Fruit fly (Drosophila melanogaster) whole organism, adult: ENCODE data around the gene Dred.

Experiments used
- CG11617 ChIP-seq: fragments of 200-800 bp; sonication (Bioruptor generic); optimal IDR thresholded peaks from 2 replicates; lab custom pipeline; 2017; ENCODE audit warnings: mild to moderate bottlenecking, missing biosample characterization, missing genetic modification reagents, missing genetic modification characterization
- CG12768 ChIP-seq: fragments of 200-800 bp; sonication (Bioruptor generic); optimal IDR thresholded peaks from 2 replicates; lab custom pipeline; 2017; ENCODE audit warnings: missing biosample characterization, missing genetic modification characterization, mild to moderate bottlenecking, moderate library complexity, missing genetic modification reagents
- CG14711 ChIP-seq: fragments of 200-800 bp; sonication (Bioruptor generic); optimal IDR thresholded peaks from 2 replicates; lab custom pipeline; 2018; ENCODE audit warnings: missing biosample characterization, mild to moderate bottlenecking, missing genetic modification characterization, moderate library complexity
- CG1620 ChIP-seq: fragments of 200-800 bp; sonication (Bioruptor generic); optimal IDR thresholded peaks from 2 replicates; lab custom pipeline; 2016; ENCODE audit warnings: missing biosample characterization, missing genetic modification characterization
- CG33017 ChIP-seq: fragments of 200-800 bp; sonication (Bioruptor generic); optimal IDR thresholded peaks from 2 replicates; lab custom pipeline; 2018; ENCODE audit warnings: missing biosample characterization, mild to moderate bottlenecking, missing genetic modification characterization, moderate library complexity
- CG5204 ChIP-seq: fragments of 200-800 bp; sonication (Bioruptor generic); optimal IDR thresholded peaks from 2 replicates; lab custom pipeline; 2016; ENCODE audit warnings: missing biosample characterization, missing genetic modification characterization
- Crg-1 ChIP-seq: fragments of 200-800 bp; sonication (Bioruptor generic); optimal IDR thresholded peaks from 2 replicates; lab custom pipeline; 2016; ENCODE audit warnings: missing biosample characterization, missing genetic modification characterization
- Mnt ChIP-seq: fragments of 200-800 bp; sonication (Bioruptor generic); optimal IDR thresholded peaks from 2 replicates; lab custom pipeline; 2016; ENCODE audit warnings: missing biosample characterization, mild to moderate bottlenecking, missing genetic modification characterization
- bab1 ChIP-seq: fragments of 200-800 bp; sonication (Bioruptor generic); optimal IDR thresholded peaks from 3 replicates; lab custom pipeline; 2019; ENCODE audit warnings: missing biosample characterization, mild to moderate bottlenecking, missing genetic modification characterization, moderate library complexity
- cic ChIP-seq: fragments of 200-800 bp; sonication (Bioruptor generic); optimal IDR thresholded peaks from 2 replicates; lab custom pipeline; 2017; ENCODE audit warnings: missing biosample characterization, mild to moderate bottlenecking, missing genetic modification characterization, moderate library complexity
- kay ChIP-seq: fragments of 200-800 bp; sonication (Bioruptor generic); peaks from one replicate; lab custom pipeline; 2016; ENCODE audit warnings: missing biosample characterization, missing genetic modification characterization, borderline replicate concordance

DNA sequence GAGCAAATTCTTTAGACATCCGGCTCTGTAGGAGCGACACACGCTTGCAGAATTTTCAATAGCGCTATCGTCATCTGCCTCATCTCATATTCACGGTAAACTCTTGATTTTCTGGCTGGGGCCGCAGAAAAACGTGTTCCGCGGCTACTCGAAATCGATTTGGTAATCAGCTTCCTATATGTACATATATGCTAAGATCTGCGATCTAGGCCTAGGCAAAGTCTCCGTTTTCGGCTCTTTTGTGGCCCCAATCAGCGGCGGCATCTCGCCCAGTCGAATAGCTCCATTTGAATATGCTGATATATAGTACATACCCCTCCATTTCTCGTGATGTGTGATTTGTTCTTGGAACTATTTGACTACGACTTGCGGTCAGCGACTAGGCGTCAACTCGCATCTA lies 19.0 kb upstream of the Dred start:
- TF ChIP-seq bab1 (GFP tag; lab: Kevin White, UChicago) (no peak), CG14711 (tag; lab: Kevin White, UChicago) (no peak), CG11617 (GFP tag; lab: Kevin White, UChicago) (no peak), CG12768 (GFP tag; lab: Kevin White, UChicago) (no peak), CG5204 (GFP tag; lab: Kevin White, UChicago) (no peak), Crg-1 (GFP tag; lab: Kevin White, UChicago) (no peak), CG33017 (tag; lab: Kevin White, UChicago) (no peak), cic (no peak), CG1620 (no peak), kay (GFP tag; lab: Kevin White, UChicago) (no peak), Mnt (GFP tag; lab: Kevin White, UChicago) (no peak)
